Worm (Caenorhabditis elegans) whole organism, L1 larva: ENCODE results near the gene fbxb-3.

Experiments used
- C16A3.4 ChIP-seq: fragments of 150-350 bp; optimal IDR thresholded peaks from 2 replicates; lab custom pipeline; 2014; ENCODE audit warnings: missing biosample characterization, missing genetic modification characterization
- F16B12.6 ChIP-seq: fragments of 150-350 bp; optimal IDR thresholded peaks from 2 replicates; lab custom pipeline; 2014; ENCODE audit warnings: missing biosample characterization, missing genetic modification characterization
- Y116A8C.19 ChIP-seq: sonication (generic microtip); optimal IDR thresholded peaks from 2 replicates; lab custom pipeline; 2016; ENCODE audit warnings: missing compliant biosample characterization, missing genetic modification characterization, borderline replicate concordance
- ama-1 ChIP-seq: fragments of 150-350 bp; optimal IDR thresholded peaks from 2 replicates; lab custom pipeline; 2014
- blmp-1 ChIP-seq: fragments of 150-350 bp; optimal IDR thresholded peaks from 2 replicates; lab custom pipeline; 2014; ENCODE audit warnings: missing biosample characterization, missing genetic modification characterization
- ceh-63 ChIP-seq: fragments of 200-800 bp; sonication (Bioruptor generic); optimal IDR thresholded peaks from 2 replicates; lab custom pipeline; 2018; ENCODE audit warnings: mild to moderate bottlenecking, missing genetic modification characterization, missing compliant biosample characterization
- ceh-82 ChIP-seq, 3 experiments: fragments of 150-350 bp in 1 of 3; sonication (generic microtip) in 2 of 3; optimal IDR thresholded peaks; 2 replicates each; lab custom pipeline; 2014 to 2017; ENCODE audit warnings: missing biosample characterization in 3 of 3, missing genetic modification characterization in 3 of 3
- ces-1 ChIP-seq: fragments of 150-350 bp; optimal IDR thresholded peaks from 2 replicates; lab custom pipeline; 2014; ENCODE audit warnings: missing biosample characterization, missing genetic modification reagents, missing genetic modification characterization
- efl-1 ChIP-seq, 4 experiments: fragments of 150-350 bp; optimal IDR thresholded peaks in 3 of 4; peaks in 1 of 4; 1 replicate in 1 of 4; 2 replicates in 3 of 4; lab custom pipeline; 2014; ENCODE audit warnings: missing biosample characterization in 2 of 4, missing genetic modification characterization in 2 of 4, missing genetic modification reagents in 2 of 4
- elt-3 ChIP-seq, 6 experiments: fragments of 150-350 bp in 1 of 6; sonication (generic microtip); optimal IDR thresholded peaks; 2 replicates each; lab custom pipeline; 2017 to 2018; ENCODE audit warnings: missing biosample characterization in 6 of 6, missing genetic modification characterization in 6 of 6, inconsistent platforms in 1 of 6
- fkh-10 ChIP-seq: sonication (generic microtip); optimal IDR thresholded peaks from 2 replicates; lab custom pipeline; 2017; ENCODE audit warnings: missing biosample characterization, missing genetic modification reagents, missing genetic modification characterization
- fos-1 ChIP-seq: fragments of 150-350 bp; optimal IDR thresholded peaks from 2 replicates; lab custom pipeline; 2014; ENCODE audit warnings: missing biosample characterization, missing genetic modification characterization
- grh-1 ChIP-seq: fragments of 200-800 bp; sonication (Bioruptor generic); IDR thresholded peaks from 2 replicates; pipeline ENCODE4 v1.3.6; 2022; ENCODE audit warnings: missing genetic modification reagents, missing genetic modification characterization, missing compliant biosample characterization
- hlh-17 ChIP-seq: fragments of 200-800 bp; sonication (Bioruptor generic); optimal IDR thresholded peaks from 2 replicates; lab custom pipeline; 2018; ENCODE audit warnings: missing genetic modification characterization, mild to moderate bottlenecking, missing compliant biosample characterization, moderate library complexity, borderline replicate concordance
- hpl-2 ChIP-seq: fragments of 150-350 bp; optimal IDR thresholded peaks from 2 replicates; lab custom pipeline; 2014; ENCODE audit warnings: missing biosample characterization, missing genetic modification reagents, missing genetic modification characterization
- irx-1 ChIP-seq: sonication (generic microtip); optimal IDR thresholded peaks from 2 replicates; lab custom pipeline; 2016; ENCODE audit warnings: missing genetic modification characterization, missing compliant biosample characterization
- isw-1 ChIP-seq: fragments of 200-800 bp; sonication (Bioruptor generic); IDR thresholded peaks from 2 replicates; pipeline ENCODE4 v1.3.6; 2022; ENCODE audit warnings: missing genetic modification characterization, missing compliant biosample characterization
- jun-1 ChIP-seq: fragments of 150-350 bp; optimal IDR thresholded peaks from 2 replicates; lab custom pipeline; 2014; ENCODE audit warnings: missing biosample characterization, missing genetic modification reagents, missing genetic modification characterization
- lin-15B ChIP-seq: fragments of 150-350 bp; sonication (generic microtip); optimal IDR thresholded peaks from 3 replicates; lab custom pipeline; 2014; ENCODE audit warnings: missing biosample characterization, missing genetic modification characterization
- lin-35 ChIP-seq, 2 experiments: fragments of 150-350 bp; optimal IDR thresholded peaks; 2 replicates each; lab custom pipeline; 2014; ENCODE audit warnings: missing biosample characterization in 2 of 2, missing genetic modification characterization in 2 of 2, missing genetic modification reagents in 2 of 2
- mef-2 ChIP-seq: fragments of 150-350 bp; optimal IDR thresholded peaks from 2 replicates; lab custom pipeline; 2014; ENCODE audit warnings: missing biosample characterization, missing genetic modification characterization
- nhr-20 ChIP-seq: sonication (generic microtip); optimal IDR thresholded peaks from 2 replicates; lab custom pipeline; 2016; ENCODE audit warnings: mild to moderate bottlenecking, missing genetic modification characterization, missing compliant biosample characterization
- nhr-28 ChIP-seq: fragments of 150-350 bp; optimal IDR thresholded peaks from 2 replicates; lab custom pipeline; 2014; ENCODE audit warnings: missing biosample characterization, missing genetic modification characterization
- nhr-47 ChIP-seq: sonication (generic microtip); optimal IDR thresholded peaks from 2 replicates; lab custom pipeline; 2016; ENCODE audit warnings: mild to moderate bottlenecking, missing genetic modification characterization, moderate library complexity, missing compliant biosample characterization
- nhr-71 ChIP-seq: sonication (generic microtip); optimal IDR thresholded peaks from 2 replicates; lab custom pipeline; 2016; ENCODE audit warnings: mild to moderate bottlenecking, missing genetic modification characterization, moderate library complexity, missing compliant biosample characterization
- nhr-84 ChIP-seq: sonication (generic microtip); optimal IDR thresholded peaks from 2 replicates; lab custom pipeline; 2017; ENCODE audit warnings: missing biosample characterization, missing genetic modification characterization
- nhr-85 ChIP-seq: sonication (generic microtip); peaks from one replicate; lab custom pipeline; 2016; ENCODE audit warnings: missing genetic modification characterization, inconsistent platforms, missing compliant biosample characterization
- nhr-90 ChIP-seq: sonication (generic microtip); optimal IDR thresholded peaks from 2 replicates; lab custom pipeline; 2016; ENCODE audit warnings: mild to moderate bottlenecking, missing genetic modification characterization, missing compliant biosample characterization; ENCODE audit not compliant: poor library complexity
- pag-3 ChIP-seq: sonication (generic microtip); optimal IDR thresholded peaks from 2 replicates; lab custom pipeline; 2017; ENCODE audit warnings: missing genetic modification characterization, mild to moderate bottlenecking, missing compliant biosample characterization, antibody characterized with exemption, borderline replicate concordance; ENCODE audit not compliant: insufficient read depth
- pax-3 ChIP-seq: fragments of 200-800 bp; sonication (Bioruptor generic); optimal IDR thresholded peaks from 2 replicates; lab custom pipeline; 2018; ENCODE audit warnings: mild to moderate bottlenecking, missing genetic modification characterization, moderate library complexity, missing compliant biosample characterization
- pqm-1 ChIP-seq: sonication (generic microtip); optimal IDR thresholded peaks from 3 replicates; lab custom pipeline; 2017; ENCODE audit warnings: missing biosample characterization, missing genetic modification characterization
- snu-23 ChIP-seq: sonication (generic microtip); optimal IDR thresholded peaks from 2 replicates; lab custom pipeline; 2016; ENCODE audit warnings: missing genetic modification characterization, missing compliant biosample characterization
- swsn-7 ChIP-seq: sonication (generic microtip); optimal IDR thresholded peaks from 2 replicates; lab custom pipeline; 2016; ENCODE audit warnings: missing genetic modification characterization, missing compliant biosample characterization
- tbx-2 ChIP-seq: sonication (generic microtip); optimal IDR thresholded peaks from 2 replicates; lab custom pipeline; 2016; ENCODE audit warnings: missing genetic modification characterization, missing compliant biosample characterization
- unc-130 ChIP-seq: fragments of 150-350 bp; optimal IDR thresholded peaks from 2 replicates; lab custom pipeline; 2017; ENCODE audit warnings: missing biosample characterization, missing genetic modification characterization, inconsistent platforms
- unc-30 ChIP-seq: sonication (generic microtip); optimal IDR thresholded peaks from 2 replicates; lab custom pipeline; 2017; ENCODE audit warnings: missing biosample characterization, missing genetic modification characterization
- unc-86 ChIP-seq: sonication (generic microtip); optimal IDR thresholded peaks from 2 replicates; lab custom pipeline; 2016; ENCODE audit warnings: missing genetic modification characterization, missing compliant biosample characterization
- vab-15 ChIP-seq: sonication (generic microtip); optimal IDR thresholded peaks from 2 replicates; lab custom pipeline; 2017; ENCODE audit warnings: missing genotype, mild to moderate bottlenecking, missing genetic modification characterization, missing compliant biosample characterization
- zip-4 ChIP-seq: fragments of 200-800 bp; sonication (Bioruptor generic); optimal IDR thresholded peaks from 2 replicates; lab custom pipeline; 2018; ENCODE audit warnings: mild to moderate bottlenecking, missing genetic modification characterization, moderate library complexity, missing compliant biosample characterization
- ztf-11 ChIP-seq, 2 experiments: sonication (generic microtip); optimal IDR thresholded peaks; 2 replicates each; lab custom pipeline; 2016 to 2017; ENCODE audit warnings: missing genetic modification characterization in 2 of 2, missing biosample characterization in 1 of 2, missing compliant biosample characterization in 1 of 2
- ztf-4 ChIP-seq: fragments of 150-350 bp; optimal IDR thresholded peaks from 2 replicates; lab custom pipeline; 2014; ENCODE audit warnings: missing biosample characterization, missing genetic modification characterization

fbxb-3 gene

DNA sequence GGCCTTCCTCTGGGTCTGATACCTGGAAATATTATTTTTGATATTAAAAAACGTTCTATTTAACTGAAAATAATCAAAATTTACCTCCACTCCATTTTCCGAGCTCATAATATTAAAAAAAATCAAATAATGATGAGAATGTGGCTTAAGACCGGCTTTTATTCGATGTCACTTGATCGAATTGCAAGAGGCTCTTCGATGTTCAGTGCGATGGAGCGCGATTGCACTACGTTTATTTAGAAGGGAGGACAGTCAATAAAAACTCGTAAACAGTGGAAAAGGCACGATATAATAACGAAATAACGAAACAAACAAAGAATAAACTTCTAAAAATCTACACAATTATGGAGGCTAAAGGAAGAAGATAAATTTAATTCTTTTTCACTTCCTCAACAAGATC lies 16.0 kb downstream of the fbxb-3 start, which contains the start of gene tag-30 (continued):
- TF ChIP-seq nhr-90 (tag; lab: Kevin White, UChicago) (peak; percentile 31), efl-1 (optimal IDR thresholded peaks at IDR 0.05; lab: Kevin White, UChicago) (peak; percentile 54 to 61), efl-1 (GFP tag; optimal IDR thresholded peaks at IDR 0.05 in 1 of 2; lab: Kevin White, UChicago) (peak; percentile 57 to 87), F16B12.6 (tag; lab: Kevin White, UChicago) (peak; percentile 13), pax-3 (tag; lab: Kevin White, UChicago) (no peak), pqm-1 (tag; lab: Kevin White, UChicago) (no peak), nhr-84 (tag; lab: Kevin White, UChicago) (no peak), ztf-4 (tag; lab: Kevin White, UChicago) (no peak), unc-130 (tag; lab: Kevin White, UChicago) (peak; percentile 32), nhr-71 (peak; percentile 67), unc-86 (tag; lab: Kevin White, UChicago) (no peak), hpl-2 (GFP tag; lab: Kevin White, UChicago) (no peak), fos-1 (tag; lab: Kevin White, UChicago) (no peak), mef-2 (tag; lab: Kevin White, UChicago) (no peak), jun-1 (tag; lab: Kevin White, UChicago) (no peak), grh-1 (GFP tag; lab: Robert Waterston, UW) (no peak), ces-1 (GFP tag; lab: Kevin White, UChicago) (no peak), tbx-2 (tag; lab: Kevin White, UChicago) (peak; percentile 37), snu-23 (no peak), ceh-82 (tag; optimal IDR thresholded peaks at IDR 0.05; lab: Kevin White, UChicago) (peak in 1 of 3 experiments; percentile 26), ztf-11 (tag; optimal IDR thresholded peaks at IDR 0.05; lab: Kevin White, UChicago) (no peak), unc-30 (no peak), nhr-47 (tag; lab: Kevin White, UChicago) (no peak), nhr-85 (tag; lab: Kevin White, UChicago) (no peak), ama-1 (lab: Kevin White, UChicago) (peak; percentile 54), swsn-7 (tag; lab: Kevin White, UChicago) (peak; percentile 35), zip-4 (GFP tag; lab: Kevin White, UChicago) (no peak), elt-3 (tag; optimal IDR thresholded peaks at IDR 0.05; lab: Kevin White, UChicago) (no peak), nhr-20 (peak; percentile 46), nhr-28 (tag; lab: Kevin White, UChicago) (no peak), vab-15 (tag; lab: Kevin White, UChicago) (no peak), irx-1 (tag; lab: Kevin White, UChicago) (peak; percentile 19)

DNA sequence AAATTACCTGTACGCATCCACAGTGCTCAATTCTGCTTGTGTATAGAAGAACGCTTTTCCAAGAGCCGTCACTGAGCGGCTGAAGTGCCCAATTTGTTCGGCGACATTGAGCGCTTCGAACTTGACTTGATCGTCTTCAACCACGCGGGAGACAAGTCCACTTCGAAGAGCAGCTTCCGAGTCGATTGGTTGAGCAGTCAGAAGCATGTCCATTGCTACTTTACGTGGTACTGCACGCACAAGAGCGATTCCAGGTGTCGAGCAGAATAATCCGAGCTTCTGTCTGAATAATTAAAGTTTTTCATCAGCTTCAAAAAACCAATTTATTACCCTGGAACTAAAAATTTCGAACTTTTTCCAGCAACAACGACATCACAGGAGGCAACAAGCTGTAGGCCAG lies 16.7 kb downstream of the fbxb-3 start:
- TF ChIP-seq lin-15B (tag; lab: Kevin White, UChicago) (no peak), ces-1 (GFP tag; lab: Kevin White, UChicago) (no peak), nhr-90 (tag; lab: Kevin White, UChicago) (no peak), hlh-17 (GFP tag; lab: Kevin White, UChicago) (no peak), pag-3 (tag; lab: Kevin White, UChicago) (no peak), fkh-10 (GFP tag; lab: Kevin White, UChicago) (no peak), lin-35 (GFP tag; optimal IDR thresholded peaks at IDR 0.05; lab: Kevin White, UChicago) (no peak), C16A3.4 (tag; lab: Kevin White, UChicago) (no peak), Y116A8C.19 (no peak), blmp-1 (tag; lab: Kevin White, UChicago) (no peak), nhr-84 (tag; lab: Kevin White, UChicago) (no peak), isw-1 (GFP tag; lab: Robert Waterston, UW) (no peak), ceh-63 (GFP tag; lab: Kevin White, UChicago) (no peak)
